Fruit fly (Drosophila melanogaster) whole organism, wandering third instar larva: ENCODE data around the gene CG3558.
A peak's percentile ranks its signal among the peaks of the same experiment; 100 is the strongest.

ENCODE experiments used
- Abd-B ChIP-seq: fragments of >200 bp; optimal IDR thresholded peaks from 2 replicates; lab custom pipeline; 2017; ENCODE audit warnings: missing biosample characterization, missing genetic modification characterization
- Hr78 ChIP-seq: fragments of >200 bp; optimal IDR thresholded peaks from 2 replicates; lab custom pipeline; 2017; ENCODE audit warnings: missing biosample characterization, missing genetic modification characterization
- Myc ChIP-seq: fragments of >200 bp; optimal IDR thresholded peaks from 2 replicates; lab custom pipeline; 2017
- OdsH ChIP-seq: fragments of 200-800 bp; sonication (Bioruptor generic); optimal IDR thresholded peaks from 2 replicates; lab custom pipeline; 2016; ENCODE audit warnings: missing biosample characterization, mild to moderate bottlenecking, missing genetic modification characterization
- Rel ChIP-seq, 2 experiments: fragments of 200-800 bp; sonication (Bioruptor generic) in 1 of 2; optimal IDR thresholded peaks; 2 replicates in 1 of 2; 3 replicates in 1 of 2; lab custom pipeline; 2016 to 2019; ENCODE audit warnings: mild to moderate bottlenecking in 2 of 2, missing biosample characterization in 2 of 2, missing genetic modification characterization in 2 of 2, moderate library complexity in 1 of 2
- fru ChIP-seq: fragments of 200-800 bp; sonication (Bioruptor generic); optimal IDR thresholded peaks from 3 replicates; lab custom pipeline; 2016; ENCODE audit warnings: missing biosample characterization, mild to moderate bottlenecking, missing genetic modification characterization
- lola ChIP-seq: fragments of >200 bp; optimal IDR thresholded peaks from 2 replicates; lab custom pipeline; 2017; ENCODE audit warnings: missing biosample characterization, missing genetic modification characterization
- psq ChIP-seq: fragments of 200-800 bp; sonication (Bioruptor generic); optimal IDR thresholded peaks from 3 replicates; lab custom pipeline; 2017; ENCODE audit warnings: missing biosample characterization, mild to moderate bottlenecking, missing genetic modification characterization, moderate library complexity
- sv ChIP-seq: fragments of 200-800 bp; sonication (Bioruptor generic); optimal IDR thresholded peaks from 3 replicates; lab custom pipeline; 2016; ENCODE audit warnings: missing biosample characterization, missing genetic modification characterization
- usp ChIP-seq: fragments of >200 bp; optimal IDR thresholded peaks from 2 replicates; lab custom pipeline; 2017; ENCODE audit warnings: missing biosample characterization, missing genetic modification characterization

dm6 chr2L:2944509-2944908 lies 48.2 kb upstream of the CG3558 start:
- TF ChIP-seq Rel (GFP tag; optimal IDR thresholded peaks at IDR 0.05; lab: Kevin White, UChicago) (no peak), Rel (tag; optimal IDR thresholded peaks at IDR 0.05; lab: Kevin White, UChicago) (no peak), psq (peak; percentile 33), sv (GFP tag; lab: Kevin White, UChicago) (no peak), lola (GFP tag; lab: Kevin White, UChicago) (no peak), usp (GFP tag; lab: Kevin White, UChicago) (no peak), Hr78 (GFP tag; lab: Kevin White, UChicago) (no peak), OdsH (peak; percentile 29), fru (GFP tag; lab: Kevin White, UChicago) (peak; percentile 39), Abd-B (GFP tag; lab: Kevin White, UChicago) (no peak), Myc (lab: Kevin White, UChicago) (no peak)
